Worm (Caenorhabditis elegans): ENCODE results near the gene D1005.4.

DNA sequence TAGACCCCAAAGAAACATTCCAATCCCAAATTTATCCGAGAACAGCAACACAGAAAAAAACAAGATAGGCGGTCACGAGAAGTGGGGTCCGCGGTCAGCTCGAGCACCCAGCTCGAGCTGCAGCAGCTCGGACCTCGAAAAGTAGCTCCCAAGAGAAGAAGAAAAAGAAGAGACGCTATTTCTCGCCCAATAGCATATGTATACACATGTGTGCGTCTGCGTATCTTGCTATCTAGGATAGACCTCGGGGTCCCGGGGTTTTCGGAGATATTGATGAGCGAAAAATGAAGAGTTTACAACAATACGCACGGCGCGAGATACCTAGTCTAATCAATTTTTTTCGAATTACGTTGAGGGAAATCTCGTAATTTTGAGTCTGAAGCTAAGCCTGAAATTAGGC lies 36.5 kb upstream of the D1005.4 start:
- TF ChIP-seq fkh-10 (GFP tag; optimal IDR thresholded peaks at IDR 0.05) (no peak), elt-2 (tag; optimal IDR thresholded peaks at IDR 0.05) (no peak), fos-1 (tag; optimal IDR thresholded peaks at IDR 0.05) (no peak), egl-27 (tag; optimal IDR thresholded peaks at IDR 0.05) (no peak), unc-62 (GFP tag; optimal IDR thresholded peaks at IDR 0.05) (no peak), ztf-11 (tag; optimal IDR thresholded peaks at IDR 0.05) (no peak), unc-30 (tag; optimal IDR thresholded peaks at IDR 0.05) (no peak), fkh-4 (tag; optimal IDR thresholded peaks at IDR 0.05; ENCODE audit: borderline replicate concordance) (no peak), nhr-11 (tag; optimal IDR thresholded peaks at IDR 0.05) (no peak), ama-1 (optimal IDR thresholded peaks at IDR 0.05) (no peak), zag-1 (tag; optimal IDR thresholded peaks at IDR 0.05) (no peak), lsy-2 (tag; optimal IDR thresholded peaks at IDR 0.05) (peak; percentile 21 to 38)

All from whole organism, L1 larva.